Fruit fly (Drosophila melanogaster) whole organism, embryonic: ENCODE measurements around the gene a5.

Source experiments
- Aef1 ChIP-seq: fragments of 200-800 bp; sonication (Bioruptor generic); IDR thresholded peaks from 3 replicates; pipeline ENCODE4 v1.3.6; 2022; ENCODE audit warnings: missing biosample characterization, missing genetic modification characterization
- Blimp-1 ChIP-seq: fragments of 200-800 bp; sonication (Bioruptor generic); optimal IDR thresholded peaks from 3 replicates; lab custom pipeline; 2018; ENCODE audit warnings: missing biosample characterization, missing genetic modification characterization, mild to moderate bottlenecking, moderate library complexity, missing genetic modification reagents
- Bteb2 ChIP-seq: fragments of 200-800 bp; sonication (Bioruptor generic); optimal IDR thresholded peaks from 2 replicates; lab custom pipeline; 2016; ENCODE audit warnings: missing biosample characterization, missing genetic modification characterization
- CG10267 ChIP-seq: fragments of 200-800 bp; sonication (Bioruptor generic); optimal IDR thresholded peaks from 2 replicates; lab custom pipeline; 2018; ENCODE audit warnings: missing biosample characterization, mild to moderate bottlenecking, missing genetic modification characterization, moderate library complexity
- CG10979 ChIP-seq: fragments of 200-800 bp; sonication (Bioruptor generic); optimal IDR thresholded peaks from 2 replicates; lab custom pipeline; 2018; ENCODE audit warnings: missing biosample characterization, mild to moderate bottlenecking, missing genetic modification characterization, moderate library complexity
- CG11504 ChIP-seq: fragments of 200-800 bp; sonication (Bioruptor generic); optimal IDR thresholded peaks from 3 replicates; lab custom pipeline; 2019; ENCODE audit warnings: missing biosample characterization, mild to moderate bottlenecking, missing genetic modification characterization, moderate library complexity
- CG17359 ChIP-seq: fragments of 200-800 bp; sonication (Bioruptor generic); optimal IDR thresholded peaks from 3 replicates; lab custom pipeline; 2018; ENCODE audit warnings: missing biosample characterization, mild to moderate bottlenecking, missing genetic modification characterization, moderate library complexity
- CG2678 ChIP-seq: fragments of 200-800 bp; sonication (Bioruptor generic); optimal IDR thresholded peaks from 3 replicates; lab custom pipeline; 2019; ENCODE audit warnings: missing biosample characterization, mild to moderate bottlenecking, missing genetic modification characterization, moderate library complexity
- CG2712 ChIP-seq: fragments of 200-800 bp; optimal IDR thresholded peaks from 3 replicates; lab custom pipeline; 2019; ENCODE audit warnings: missing biosample characterization, mild to moderate bottlenecking, missing genetic modification characterization, moderate library complexity
- CG31224 ChIP-seq: fragments of 200-800 bp; sonication (Bioruptor generic); IDR thresholded peaks from 2 replicates; pipeline ENCODE4 v1.3.6; 2022; ENCODE audit warnings: missing biosample characterization, missing genetic modification characterization
- CG34224 ChIP-seq: fragments of 200-800 bp; sonication (Bioruptor generic); IDR thresholded peaks from 3 replicates; pipeline ENCODE4 v1.3.6; 2022; ENCODE audit warnings: missing biosample characterization, missing genetic modification characterization; ENCODE audit not compliant: partially characterized antibody
- CG4404 ChIP-seq: fragments of 200-800 bp; sonication (Bioruptor generic); IDR thresholded peaks from 2 replicates; pipeline ENCODE4 v1.3.6; 2022; ENCODE audit warnings: missing biosample characterization, missing genetic modification characterization
- CG6254 ChIP-seq: fragments of 200-800 bp; sonication (Bioruptor generic); optimal IDR thresholded peaks from 3 replicates; lab custom pipeline; 2017; ENCODE audit warnings: mild to moderate bottlenecking, missing biosample characterization, missing genetic modification reagents, missing genetic modification characterization
- Hr39 ChIP-seq: fragments of >200 bp; optimal IDR thresholded peaks from 2 replicates; lab custom pipeline; 2017
- Hr51 ChIP-seq, 2 experiments: fragments of 200-800 bp; sonication (Bioruptor generic); optimal IDR thresholded peaks; 2 replicates in 1 of 2; 3 replicates in 1 of 2; lab custom pipeline; 2016 to 2018; ENCODE audit warnings: missing biosample characterization in 2 of 2, missing genetic modification characterization in 2 of 2, mild to moderate bottlenecking in 1 of 2, moderate library complexity in 1 of 2
- Kr ChIP-seq: fragments of 200-800 bp; sonication (Bioruptor generic); optimal IDR thresholded peaks from 2 replicates; lab custom pipeline; 2017; ENCODE audit warnings: missing biosample characterization, mild to moderate bottlenecking, missing genetic modification characterization
- Med ChIP-seq: fragments of 200-800 bp; sonication (Bioruptor generic); peaks from one replicate; lab custom pipeline; 2016; ENCODE audit warnings: missing biosample characterization, missing genetic modification characterization, mild to moderate bottlenecking, inconsistent platforms, moderate library complexity
- Opbp ChIP-seq: fragments of 200-800 bp; sonication (Bioruptor generic); IDR thresholded peaks from 3 replicates; pipeline ENCODE4 v1.3.6; 2022; ENCODE audit warnings: missing biosample characterization, missing genetic modification characterization; ENCODE audit not compliant: partially characterized antibody
- Ptx1 ChIP-seq: fragments of 200-800 bp; sonication (Bioruptor generic); IDR thresholded peaks from 2 replicates; pipeline ENCODE4 v1.3.6; 2022; ENCODE audit warnings: missing biosample characterization, missing genetic modification characterization
- Sox102F ChIP-seq: fragments of 200-800 bp; sonication (Bioruptor generic); optimal IDR thresholded peaks from 2 replicates; lab custom pipeline; 2018; ENCODE audit warnings: missing biosample characterization, mild to moderate bottlenecking, missing genetic modification characterization, moderate library complexity
- aop ChIP-seq: fragments of 200-800 bp; sonication (Bioruptor generic); IDR thresholded peaks from 2 replicates; pipeline ENCODE4 v1.3.6; 2022; ENCODE audit warnings: missing biosample characterization, missing genetic modification characterization
- ara ChIP-seq: fragments of 200-800 bp; sonication (Bioruptor generic); IDR thresholded peaks from 2 replicates; pipeline ENCODE4 v1.3.6; 2022; ENCODE audit warnings: missing biosample characterization, missing genetic modification characterization
- ash1 ChIP-seq: fragments of 200-800 bp; sonication (Bioruptor generic); optimal IDR thresholded peaks from 2 replicates; lab custom pipeline; 2018; ENCODE audit warnings: missing biosample characterization, mild to moderate bottlenecking, missing genetic modification characterization
- bab2 ChIP-seq: fragments of 200-800 bp; sonication (Bioruptor generic); optimal IDR thresholded peaks from 2 replicates; lab custom pipeline; 2016; ENCODE audit warnings: missing biosample characterization, missing genetic modification characterization
- bsh ChIP-seq, 2 experiments: fragments of 200-800 bp; sonication (Bioruptor generic); optimal IDR thresholded peaks; 2 replicates each; lab custom pipeline; 2017 to 2018; ENCODE audit warnings: mild to moderate bottlenecking in 2 of 2, missing biosample characterization in 2 of 2, missing genetic modification characterization in 2 of 2, moderate library complexity in 1 of 2
- dmrt11E ChIP-seq: fragments of 200-800 bp; sonication (Bioruptor generic); optimal IDR thresholded peaks from 3 replicates; lab custom pipeline; 2018; ENCODE audit warnings: missing biosample characterization, mild to moderate bottlenecking, missing genetic modification characterization, moderate library complexity
- dmrt99B ChIP-seq: fragments of 200-800 bp; sonication (Bioruptor generic); optimal IDR thresholded peaks from 2 replicates; lab custom pipeline; 2018; ENCODE audit warnings: missing biosample characterization, mild to moderate bottlenecking, missing genetic modification characterization, moderate library complexity
- dysf ChIP-seq: fragments of 200-800 bp; sonication (Bioruptor generic); IDR thresholded peaks from 3 replicates; pipeline ENCODE4 v1.3.6; 2022; ENCODE audit warnings: missing biosample characterization, missing genetic modification characterization
- gem ChIP-seq: fragments of 200-800 bp; sonication (Bioruptor generic); optimal IDR thresholded peaks from 2 replicates; lab custom pipeline; 2019; ENCODE audit warnings: missing biosample characterization, mild to moderate bottlenecking, missing genetic modification characterization, moderate library complexity
- gfzf ChIP-seq: fragments of 200-800 bp; sonication (Bioruptor generic); optimal IDR thresholded peaks from 2 replicates; lab custom pipeline; 2016; ENCODE audit warnings: missing biosample characterization, mild to moderate bottlenecking, missing genetic modification characterization, moderate library complexity
- grau ChIP-seq: fragments of 200-800 bp; optimal IDR thresholded peaks from 3 replicates; lab custom pipeline; 2019; ENCODE audit warnings: missing biosample characterization, mild to moderate bottlenecking, missing genetic modification characterization, moderate library complexity
- hkb ChIP-seq, 2 experiments: fragments of 200-800 bp in 1 of 2; fragments of >200 bp in 1 of 2; sonication (Bioruptor generic) in 1 of 2; IDR thresholded peaks in 1 of 2; optimal IDR thresholded peaks in 1 of 2; 2 replicates each; pipeline versions ENCODE4 v1.3.6 to Lab custom; 2017 to 2022; ENCODE audit warnings: missing biosample characterization in 1 of 2, missing genetic modification characterization in 1 of 2
- jigr1 ChIP-seq: fragments of 200-800 bp; sonication (Bioruptor generic); IDR thresholded peaks from 3 replicates; pipeline ENCODE4 v1.3.6; 2022; ENCODE audit warnings: missing biosample characterization, missing genetic modification characterization
- lmd ChIP-seq: fragments of 200-800 bp; sonication (Bioruptor generic); IDR thresholded peaks from 2 replicates; pipeline ENCODE4 v1.3.6; 2022; ENCODE audit warnings: missing biosample characterization, missing genetic modification characterization
- rib ChIP-seq: fragments of 200-800 bp; sonication (Bioruptor generic); IDR thresholded peaks from 2 replicates; pipeline ENCODE4 v1.3.6; 2022; ENCODE audit warnings: missing biosample characterization, missing genetic modification characterization
- row ChIP-seq: fragments of 200-800 bp; sonication (Bioruptor generic); IDR thresholded peaks from 3 replicates; pipeline ENCODE4 v1.3.6; 2022; ENCODE audit warnings: missing biosample characterization, missing genetic modification characterization
- seq ChIP-seq: fragments of 200-800 bp; sonication (Bioruptor generic); IDR thresholded peaks from 2 replicates; pipeline ENCODE4 v1.3.6; 2022; ENCODE audit warnings: missing biosample characterization, missing genetic modification characterization
- sisA ChIP-seq: fragments of 200-800 bp; sonication (Bioruptor generic); IDR thresholded peaks from 2 replicates; pipeline ENCODE4 v1.3.6; 2022; ENCODE audit warnings: missing biosample characterization, missing genetic modification characterization
- slbo ChIP-seq: fragments of 200-800 bp; sonication (Bioruptor generic); IDR thresholded peaks from 2 replicates; pipeline ENCODE4 v1.3.6; 2022; ENCODE audit warnings: missing biosample characterization, missing genetic modification characterization
- sr ChIP-seq: fragments of 200-800 bp; sonication (Bioruptor generic); IDR thresholded peaks from 3 replicates; pipeline ENCODE4 v1.3.6; 2022; ENCODE audit warnings: missing biosample characterization, missing genetic modification characterization
- stwl ChIP-seq: fragments of 200-800 bp; sonication (Bioruptor generic); optimal IDR thresholded peaks from 3 replicates; lab custom pipeline; 2018; ENCODE audit warnings: missing biosample characterization, mild to moderate bottlenecking, missing genetic modification characterization, moderate library complexity
- ttk ChIP-seq: fragments of 200-800 bp; sonication (Bioruptor generic); IDR thresholded peaks from 2 replicates; pipeline ENCODE4 v2.1.2; 2022; ENCODE audit warnings: missing biosample characterization, missing genetic modification characterization

The a5 gene

dm6 chr2L:1361771-1362632 lies 33.0 kb downstream of the a5 start, which contains the start of gene NLaz (continued):
- no peak for TF ChIP-seq Kr (GFP tag; lab: Kevin White, UChicago)
- no peak for TF ChIP-seq sr (GFP tag; lab: Robert Waterston, UW)
- peak; percentile 44; the same call in 1 of the 3 replicates for TF ChIP-seq Opbp
- no peak for TF ChIP-seq CG10267
- TF ChIP-seq rib (GFP tag; lab: Robert Waterston, UW), result no peak
- no peak for TF ChIP-seq bsh (GFP tag; optimal IDR thresholded peaks at IDR 0.05; lab: Kevin White, UChicago)
- no peak for TF ChIP-seq CG34224 (GFP tag; lab: Robert Waterston, UW)
- no peak for TF ChIP-seq CG4404 (GFP tag; lab: Robert Waterston, UW)
- peak in 1 of 2 experiments; percentile 34 for TF ChIP-seq Hr51 (GFP tag; optimal IDR thresholded peaks at IDR 0.05; lab: Kevin White, UChicago)
- TF ChIP-seq Bteb2 (GFP tag; lab: Kevin White, UChicago), result no peak
- no peak for TF ChIP-seq CG31224 (GFP tag; lab: Robert Waterston, UW)
- peak; percentile 45 for TF ChIP-seq Sox102F (GFP tag; lab: Kevin White, UChicago)

DNA sequence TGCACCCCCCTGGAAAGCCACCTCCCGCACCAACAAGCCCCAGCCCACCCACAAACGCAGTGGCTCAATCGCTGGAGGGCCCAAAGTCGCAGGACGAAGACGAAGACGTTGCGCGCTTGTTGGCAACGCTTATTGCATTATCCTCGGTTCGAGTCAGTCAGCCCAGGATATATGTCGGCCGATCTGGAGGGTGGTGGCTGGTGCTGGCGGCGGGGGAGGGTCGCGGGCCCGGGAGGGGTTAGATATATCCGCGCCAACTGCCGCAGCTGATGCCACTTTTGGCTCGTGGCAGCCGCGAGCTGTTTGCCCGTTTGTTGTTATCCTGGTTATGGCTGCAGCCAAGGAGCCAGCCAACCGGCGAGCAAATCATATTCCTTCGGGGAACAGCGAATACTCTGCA lies 36.1 kb downstream of the a5 start:
- TF ChIP-seq Hr39 (lab: Kevin White, UChicago) (peak; percentile 59), jigr1 (GFP tag; lab: Robert Waterston, UW) (no peak)
- TF ChIP-seq, all 482 proteins: peak for 1

- no peak for TF ChIP-seq aop (GFP tag; lab: Robert Waterston, UW)
- peak; percentile 22 for TF ChIP-seq stwl (tag; lab: Kevin White, UChicago)
- TF ChIP-seq, all 482 proteins: peak for 1
Observed at dm6 chr2L:1367696-1368095, 38.7 kb downstream of the a5 start, which contains the start of gene CG14346. Gene CG14346 (plus strand): TSS chr2L:1367996.

dm6 chr2L:1377635-1378034 lies 48.7 kb downstream of the a5 start:
- TF ChIP-seq dmrt11E (no peak), ttk (peak; percentile 28; the same call in 1 of the 2 replicates), Med (GFP tag; lab: Kevin White, UChicago) (peak; percentile 44), grau (tag; lab: Kevin White, UChicago) (peak; percentile 14), ara (GFP tag; lab: Robert Waterston, UW) (0 out of 2 replicates have a peak, but pooled peaks have one; percentile 24), sisA (GFP tag; lab: Robert Waterston, UW) (peak; percentile 7; the same call in 1 of the 2 replicates), gem (peak; percentile 17), Aef1 (peak; percentile 22; the same call in 1 of the 3 replicates), CG10979 (tag; lab: Kevin White, UChicago) (peak; percentile 3), dmrt99B (tag; lab: Kevin White, UChicago) (peak; percentile 12), dysf (peak; percentile 35; the same call in 2 of the 3 replicates), row (GFP tag; lab: Robert Waterston, UW) (peak; percentile 55), Ptx1 (GFP tag; lab: Robert Waterston, UW) (peak; percentile 35; the same call in 1 of the 2 replicates), CG17359 (tag; lab: Kevin White, UChicago) (peak; percentile 15), lmd (GFP tag; lab: Robert Waterston, UW) (0 out of 2 replicates have a peak, but pooled peaks have one; percentile 9), Sox102F (GFP tag; lab: Kevin White, UChicago) (peak; percentile 27), seq (GFP tag; lab: Robert Waterston, UW) (0 out of 2 replicates have a peak, but pooled peaks have one; percentile 31), CG11504 (tag; lab: Kevin White, UChicago) (peak; percentile 36), CG2712 (peak; percentile 26), hkb (optimal IDR thresholded peaks at IDR 0.05; lab: Kevin White, UChicago) (no peak), hkb (GFP tag; IDR thresholded peaks at IDR 0.05; lab: Robert Waterston, UW) (0 out of 2 replicates have a peak, but pooled peaks have one; percentile 13), CG2678 (peak; percentile 36), slbo (peak; percentile 34; the same call in 1 of the 2 replicates), CG6254 (GFP tag; lab: Kevin White, UChicago) (no peak), Hr51 (GFP tag; optimal IDR thresholded peaks at IDR 0.05; lab: Kevin White, UChicago) (peak in 1 of 2 experiments; percentile 1), ash1 (GFP tag; lab: Kevin White, UChicago) (no peak), gfzf (GFP tag; lab: Kevin White, UChicago) (no peak), bab2 (GFP tag; lab: Kevin White, UChicago) (no peak), Blimp-1 (GFP tag; lab: Kevin White, UChicago) (peak; percentile 21)
